Worm (Caenorhabditis elegans) whole organism, L1 larva: ENCODE results near the gene idpb-1.

ENCODE experiments used
- F16B12.6 ChIP-seq: fragments of 150-350 bp; optimal IDR thresholded peaks from 2 replicates; lab custom pipeline; 2014; ENCODE audit warnings: missing biosample characterization, missing genetic modification characterization
- Y116A8C.19 ChIP-seq: sonication (generic microtip); optimal IDR thresholded peaks from 2 replicates; lab custom pipeline; 2016; ENCODE audit warnings: missing compliant biosample characterization, missing genetic modification characterization, borderline replicate concordance
- ama-1 ChIP-seq: fragments of 150-350 bp; optimal IDR thresholded peaks from 2 replicates; lab custom pipeline; 2014
- ceh-8 ChIP-seq: fragments of 200-800 bp; sonication (Bioruptor generic); optimal IDR thresholded peaks from 2 replicates; lab custom pipeline; 2018; ENCODE audit warnings: mild to moderate bottlenecking, missing genetic modification characterization, moderate library complexity, missing compliant biosample characterization
- efl-3 ChIP-seq: fragments of 200-800 bp; sonication (Bioruptor generic); optimal IDR thresholded peaks from 2 replicates; lab custom pipeline; 2018; ENCODE audit warnings: mild to moderate bottlenecking, missing genetic modification characterization, missing compliant biosample characterization
- egl-27 ChIP-seq, 2 experiments: fragments of 150-350 bp in 1 of 2; sonication (generic microtip); optimal IDR thresholded peaks; 3 replicates each; lab custom pipeline; 2017 to 2018; ENCODE audit warnings: missing biosample characterization in 2 of 2, missing genetic modification characterization in 2 of 2, missing genetic modification reagents in 2 of 2
- elt-2 ChIP-seq: sonication (generic microtip); optimal IDR thresholded peaks from 2 replicates; lab custom pipeline; 2016; ENCODE audit warnings: missing genetic modification characterization, mild to moderate bottlenecking, inconsistent platforms, missing compliant biosample characterization, missing genetic modification reagents
- elt-3 ChIP-seq, 6 experiments: fragments of 150-350 bp in 1 of 6; sonication (generic microtip); optimal IDR thresholded peaks; 2 replicates each; lab custom pipeline; 2017 to 2018; ENCODE audit warnings: missing biosample characterization in 6 of 6, missing genetic modification characterization in 6 of 6, inconsistent platforms in 1 of 6
- fkh-10 ChIP-seq: sonication (generic microtip); optimal IDR thresholded peaks from 2 replicates; lab custom pipeline; 2017; ENCODE audit warnings: missing biosample characterization, missing genetic modification reagents, missing genetic modification characterization
- fkh-8 ChIP-seq: sonication (generic microtip); optimal IDR thresholded peaks from 2 replicates; lab custom pipeline; 2016; ENCODE audit warnings: mild to moderate bottlenecking, missing genetic modification characterization, missing compliant biosample characterization
- grh-1 ChIP-seq: fragments of 200-800 bp; sonication (Bioruptor generic); IDR thresholded peaks from 2 replicates; pipeline ENCODE4 v1.3.6; 2022; ENCODE audit warnings: missing genetic modification reagents, missing genetic modification characterization, missing compliant biosample characterization
- hlh-17 ChIP-seq: fragments of 200-800 bp; sonication (Bioruptor generic); optimal IDR thresholded peaks from 2 replicates; lab custom pipeline; 2018; ENCODE audit warnings: missing genetic modification characterization, mild to moderate bottlenecking, missing compliant biosample characterization, moderate library complexity, borderline replicate concordance
- hlh-4 ChIP-seq: sonication (generic microtip); optimal IDR thresholded peaks from 2 replicates; lab custom pipeline; 2016; ENCODE audit warnings: mild to moderate bottlenecking, missing genetic modification characterization, missing compliant biosample characterization
- hpl-2 ChIP-seq: fragments of 150-350 bp; optimal IDR thresholded peaks from 2 replicates; lab custom pipeline; 2014; ENCODE audit warnings: missing biosample characterization, missing genetic modification reagents, missing genetic modification characterization
- jun-1 ChIP-seq: fragments of 150-350 bp; optimal IDR thresholded peaks from 2 replicates; lab custom pipeline; 2014; ENCODE audit warnings: missing biosample characterization, missing genetic modification reagents, missing genetic modification characterization
- lin-14 ChIP-seq: fragments of 200-800 bp; sonication (Bioruptor generic); optimal IDR thresholded peaks from 2 replicates; lab custom pipeline; 2018; ENCODE audit warnings: mild to moderate bottlenecking, missing genetic modification characterization, moderate library complexity, missing compliant biosample characterization
- lin-15B ChIP-seq: fragments of 150-350 bp; sonication (generic microtip); optimal IDR thresholded peaks from 3 replicates; lab custom pipeline; 2014; ENCODE audit warnings: missing biosample characterization, missing genetic modification characterization
- lin-35 ChIP-seq, 2 experiments: fragments of 150-350 bp; optimal IDR thresholded peaks; 2 replicates each; lab custom pipeline; 2014; ENCODE audit warnings: missing biosample characterization in 2 of 2, missing genetic modification characterization in 2 of 2, missing genetic modification reagents in 2 of 2
- lin-39 ChIP-seq: fragments of 150-350 bp; optimal IDR thresholded peaks from 2 replicates; lab custom pipeline; 2014; ENCODE audit warnings: missing biosample characterization, missing genetic modification reagents, missing genetic modification characterization
- mab-9 ChIP-seq: fragments of 200-800 bp; sonication (Bioruptor generic); IDR thresholded peaks from 2 replicates; pipeline ENCODE4 v1.3.6; 2022; ENCODE audit warnings: missing genetic modification reagents, missing genetic modification characterization, missing compliant biosample characterization
- mdl-1 ChIP-seq, 2 experiments: fragments of 150-350 bp; optimal IDR thresholded peaks; 2 replicates each; lab custom pipeline; 2014 to 2017; ENCODE audit warnings: missing biosample characterization in 2 of 2, missing genetic modification characterization in 2 of 2, inconsistent platforms in 1 of 2
- mep-1 ChIP-seq: fragments of 150-350 bp; optimal IDR thresholded peaks from 2 replicates; lab custom pipeline; 2014; ENCODE audit warnings: missing biosample characterization, missing genetic modification characterization
- nhr-12 ChIP-seq: sonication (generic microtip); optimal IDR thresholded peaks from 2 replicates; lab custom pipeline; 2017; ENCODE audit warnings: missing biosample characterization, missing genetic modification characterization
- nhr-20 ChIP-seq: sonication (generic microtip); optimal IDR thresholded peaks from 2 replicates; lab custom pipeline; 2016; ENCODE audit warnings: mild to moderate bottlenecking, missing genetic modification characterization, missing compliant biosample characterization
- nhr-28 ChIP-seq: fragments of 150-350 bp; optimal IDR thresholded peaks from 2 replicates; lab custom pipeline; 2014; ENCODE audit warnings: missing biosample characterization, missing genetic modification characterization
- nhr-71 ChIP-seq: sonication (generic microtip); optimal IDR thresholded peaks from 2 replicates; lab custom pipeline; 2016; ENCODE audit warnings: mild to moderate bottlenecking, missing genetic modification characterization, moderate library complexity, missing compliant biosample characterization
- nhr-76 ChIP-seq: sonication (generic microtip); optimal IDR thresholded peaks from 2 replicates; lab custom pipeline; 2017; ENCODE audit warnings: missing biosample characterization, missing genetic modification characterization
- nhr-77 ChIP-seq: fragments of 150-350 bp; optimal IDR thresholded peaks from 2 replicates; lab custom pipeline; 2014; ENCODE audit warnings: missing biosample characterization, missing genetic modification characterization
- nhr-84 ChIP-seq: sonication (generic microtip); optimal IDR thresholded peaks from 2 replicates; lab custom pipeline; 2017; ENCODE audit warnings: missing biosample characterization, missing genetic modification characterization
- nhr-90 ChIP-seq: sonication (generic microtip); optimal IDR thresholded peaks from 2 replicates; lab custom pipeline; 2016; ENCODE audit warnings: mild to moderate bottlenecking, missing genetic modification characterization, missing compliant biosample characterization; ENCODE audit not compliant: poor library complexity
- pag-3 ChIP-seq: sonication (generic microtip); optimal IDR thresholded peaks from 2 replicates; lab custom pipeline; 2017; ENCODE audit warnings: missing genetic modification characterization, mild to moderate bottlenecking, missing compliant biosample characterization, antibody characterized with exemption, borderline replicate concordance; ENCODE audit not compliant: insufficient read depth
- pax-3 ChIP-seq: fragments of 200-800 bp; sonication (Bioruptor generic); optimal IDR thresholded peaks from 2 replicates; lab custom pipeline; 2018; ENCODE audit warnings: mild to moderate bottlenecking, missing genetic modification characterization, moderate library complexity, missing compliant biosample characterization
- rnt-1 ChIP-seq: sonication (generic microtip); optimal IDR thresholded peaks from 2 replicates; lab custom pipeline; 2016; ENCODE audit warnings: mild to moderate bottlenecking, missing genetic modification characterization, moderate library complexity, missing compliant biosample characterization
- skn-1 ChIP-seq: fragments of 150-350 bp; optimal IDR thresholded peaks from 2 replicates; lab custom pipeline; 2014; ENCODE audit warnings: missing biosample characterization, missing genetic modification characterization
- tbx-2 ChIP-seq: sonication (generic microtip); optimal IDR thresholded peaks from 2 replicates; lab custom pipeline; 2016; ENCODE audit warnings: missing genetic modification characterization, missing compliant biosample characterization
- unc-30 ChIP-seq: sonication (generic microtip); optimal IDR thresholded peaks from 2 replicates; lab custom pipeline; 2017; ENCODE audit warnings: missing biosample characterization, missing genetic modification characterization
- unc-98 ChIP-seq: fragments of 200-800 bp; sonication (Bioruptor generic); IDR thresholded peaks from 2 replicates; pipeline ENCODE4 v1.3.6; 2022; ENCODE audit warnings: missing genetic modification characterization, missing compliant biosample characterization
- ztf-4 ChIP-seq: fragments of 150-350 bp; optimal IDR thresholded peaks from 2 replicates; lab custom pipeline; 2014; ENCODE audit warnings: missing biosample characterization, missing genetic modification characterization

idpb-1 gene

ce11 chrII:5120612-5121011 is 18.8 kb downstream of the idpb-1 start:
- no peak for TF ChIP-seq nhr-90
- no peak for TF ChIP-seq hlh-4 (tag; lab: Kevin White, UChicago)
- no peak for TF ChIP-seq mep-1 (tag; lab: Kevin White, UChicago)
- TF ChIP-seq nhr-28 (tag; lab: Kevin White, UChicago): no peak
- TF ChIP-seq hlh-17: no peak
- TF ChIP-seq egl-27 (tag; optimal IDR thresholded peaks at IDR 0.05; lab: Kevin White, UChicago): no peak

ce11 chrII:5130081-5130480 is 28.3 kb downstream of the idpb-1 start, which contains the start of gene lgc-56:
lgc-56 (plus strand) TSS chrII:5130381.
- TF ChIP-seq pag-3 (tag; lab: Kevin White, UChicago) (no peak), mep-1 (tag; lab: Kevin White, UChicago) (no peak), nhr-84 (tag; lab: Kevin White, UChicago) (no peak), tbx-2 (no peak), fkh-10 (GFP tag; lab: Kevin White, UChicago) (no peak), ama-1 (no peak), hlh-17 (no peak), efl-3 (no peak), F16B12.6 (tag; lab: Kevin White, UChicago) (no peak)

ce11 chrII:5131800-5132199 is 30.0 kb downstream of the idpb-1 start:
- no peak for TF ChIP-seq lin-15B (tag; lab: Kevin White, UChicago)
- TF ChIP-seq unc-30 (tag; lab: Kevin White, UChicago): no peak
- TF ChIP-seq nhr-76 (tag; lab: Kevin White, UChicago): no peak
- TF ChIP-seq mep-1 (tag; lab: Kevin White, UChicago): no peak
- no peak for TF ChIP-seq Y116A8C.19 (tag; lab: Kevin White, UChicago)
- TF ChIP-seq pax-3 (tag; lab: Kevin White, UChicago): no peak
- no peak for TF ChIP-seq grh-1 (GFP tag; lab: Robert Waterston, UW)
- TF ChIP-seq, all 84 proteins: peak for 0

- TF ChIP-seq nhr-77 (tag; lab: Kevin White, UChicago): no peak
- peak; percentile 40 for TF ChIP-seq nhr-71 (tag; lab: Kevin White, UChicago)
- peak; percentile 71 for TF ChIP-seq ceh-8 (GFP tag; lab: Kevin White, UChicago)
- peak; percentile 66 for TF ChIP-seq fkh-8
Observed at ce11 chrII:5136296-5136767, 34.5 kb downstream of the idpb-1 start, which contains the start of gene F58A6.2. F58A6.2 (plus strand) TSS chrII:5136717.

- peak in 1 of 6 experiments; percentile 31 for TF ChIP-seq elt-3 (tag; optimal IDR thresholded peaks at IDR 0.05; lab: Kevin White, UChicago)
- TF ChIP-seq nhr-20: peak; percentile 92
- peak in 1 of 2 experiments; percentile 48 for TF ChIP-seq lin-35 (GFP tag; optimal IDR thresholded peaks at IDR 0.05; lab: Kevin White, UChicago)
- TF ChIP-seq Y116A8C.19 (tag; lab: Kevin White, UChicago): no peak
- TF ChIP-seq hpl-2 (GFP tag; lab: Kevin White, UChicago): no peak
- TF ChIP-seq nhr-71 (tag; lab: Kevin White, UChicago): no peak
- TF ChIP-seq elt-2 (tag; lab: Kevin White, UChicago): peak; percentile 91
- TF ChIP-seq lin-14 (GFP tag; lab: Kevin White, UChicago): peak; percentile 34
Observed at ce11 chrII:5141945-5142514, 40.2 kb downstream of the idpb-1 start, which contains the start of gene nas-29. nas-29 (minus strand) TSS chrII:5142036.

ce11 chrII:5142619-5143018 is 40.8 kb downstream of the idpb-1 start, which contains the start of gene F58A6.1:
F58A6.1 (plus strand) TSS chrII:5142919.
- TF ChIP-seq lin-35 (GFP tag; optimal IDR thresholded peaks at IDR 0.05; lab: Kevin White, UChicago) (no peak), mab-9 (GFP tag; lab: Robert Waterston, UW) (no peak), skn-1 (no peak), nhr-12 (tag; lab: Kevin White, UChicago) (no peak), nhr-20 (no peak), unc-98 (GFP tag; lab: Robert Waterston, UW) (no peak), mdl-1 (tag; optimal IDR thresholded peaks at IDR 0.05; lab: Kevin White, UChicago) (no peak), jun-1 (no peak), lin-39 (tag; lab: Kevin White, UChicago) (no peak), egl-27 (tag; optimal IDR thresholded peaks at IDR 0.05; lab: Kevin White, UChicago) (no peak), ztf-4 (tag; lab: Kevin White, UChicago) (no peak), rnt-1 (tag; lab: Kevin White, UChicago) (no peak)
